Fruit fly (Drosophila melanogaster) ovary, adult (tissue): ENCODE measurements around the gene CG15312.

Source experiments
- CG17801 ChIP-seq: fragments of 200-800 bp; optimal IDR thresholded peaks from 2 replicates; lab custom pipeline; 2019; ENCODE audit warnings: missing biosample characterization, mild to moderate bottlenecking, missing genetic modification characterization, moderate library complexity; ENCODE audit not compliant: partially characterized antibody

CG15312 gene

DNA sequence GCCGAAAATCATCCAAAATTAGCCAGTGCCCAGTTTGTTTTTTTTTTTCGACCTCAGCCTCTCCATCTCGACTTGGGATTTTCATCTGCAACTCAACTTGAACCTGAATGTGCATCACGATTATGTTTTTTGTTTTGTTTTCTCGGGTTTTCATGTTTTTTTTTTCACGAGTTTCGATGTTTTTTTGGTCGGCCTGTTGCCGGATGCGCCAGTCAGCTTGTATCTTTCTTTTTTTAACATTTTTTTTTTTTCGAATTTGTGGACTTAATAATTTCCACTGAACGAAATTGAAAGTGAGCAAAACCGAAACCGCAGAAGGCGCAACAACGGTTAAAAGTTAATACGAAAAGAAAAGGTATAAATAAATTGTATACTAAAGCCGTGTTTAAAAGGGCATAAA lies 48.9 kb downstream of the CG15312 start:
- no peak for TF ChIP-seq CG17801

DNA sequence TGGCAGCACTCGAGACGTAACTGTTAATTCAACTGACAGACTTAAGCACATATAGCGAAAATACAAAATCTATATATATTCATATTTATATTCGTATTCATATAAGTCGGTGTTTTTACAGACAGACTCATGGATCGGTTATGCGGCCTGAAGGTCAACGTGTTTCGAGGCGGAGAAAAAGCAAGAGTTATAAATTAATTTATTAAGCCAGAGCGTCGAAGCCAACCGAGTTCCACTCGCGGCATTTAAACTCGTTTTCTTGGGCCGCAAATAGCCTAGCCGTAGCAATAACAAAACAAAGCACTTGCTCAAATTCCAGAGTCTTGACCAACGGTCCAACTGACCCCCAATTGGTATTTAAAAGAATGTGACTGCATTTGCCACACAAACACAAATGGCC lies 49.8 kb downstream of the CG15312 start:
- TF ChIP-seq CG17801: no peak

DNA sequence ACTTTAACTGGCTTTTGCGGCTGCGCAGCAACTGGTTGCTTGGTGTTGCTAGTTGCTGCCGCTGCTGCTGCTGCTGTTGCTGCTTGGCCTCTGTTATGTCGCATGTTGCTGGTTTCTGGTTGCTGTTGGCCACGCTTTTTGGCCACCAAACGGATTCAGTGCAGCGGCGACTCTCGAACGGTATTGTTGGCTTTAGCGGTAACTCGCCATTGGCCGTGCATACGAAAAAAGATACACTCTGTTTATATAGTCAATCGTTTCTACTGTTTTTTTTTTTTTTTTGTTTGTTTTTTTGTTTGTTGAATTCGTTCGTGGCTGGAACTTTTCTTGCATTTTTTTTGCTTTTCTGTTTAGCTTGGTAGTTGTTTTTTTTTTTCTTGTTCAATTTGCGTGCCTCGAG lies 53.9 kb downstream of the CG15312 start, which contains the start of gene Cht6:
Gene Cht6 (plus strand): TSS at position 122 of the 400 bp plus-strand sequence.
- no peak for TF ChIP-seq CG17801

DNA sequence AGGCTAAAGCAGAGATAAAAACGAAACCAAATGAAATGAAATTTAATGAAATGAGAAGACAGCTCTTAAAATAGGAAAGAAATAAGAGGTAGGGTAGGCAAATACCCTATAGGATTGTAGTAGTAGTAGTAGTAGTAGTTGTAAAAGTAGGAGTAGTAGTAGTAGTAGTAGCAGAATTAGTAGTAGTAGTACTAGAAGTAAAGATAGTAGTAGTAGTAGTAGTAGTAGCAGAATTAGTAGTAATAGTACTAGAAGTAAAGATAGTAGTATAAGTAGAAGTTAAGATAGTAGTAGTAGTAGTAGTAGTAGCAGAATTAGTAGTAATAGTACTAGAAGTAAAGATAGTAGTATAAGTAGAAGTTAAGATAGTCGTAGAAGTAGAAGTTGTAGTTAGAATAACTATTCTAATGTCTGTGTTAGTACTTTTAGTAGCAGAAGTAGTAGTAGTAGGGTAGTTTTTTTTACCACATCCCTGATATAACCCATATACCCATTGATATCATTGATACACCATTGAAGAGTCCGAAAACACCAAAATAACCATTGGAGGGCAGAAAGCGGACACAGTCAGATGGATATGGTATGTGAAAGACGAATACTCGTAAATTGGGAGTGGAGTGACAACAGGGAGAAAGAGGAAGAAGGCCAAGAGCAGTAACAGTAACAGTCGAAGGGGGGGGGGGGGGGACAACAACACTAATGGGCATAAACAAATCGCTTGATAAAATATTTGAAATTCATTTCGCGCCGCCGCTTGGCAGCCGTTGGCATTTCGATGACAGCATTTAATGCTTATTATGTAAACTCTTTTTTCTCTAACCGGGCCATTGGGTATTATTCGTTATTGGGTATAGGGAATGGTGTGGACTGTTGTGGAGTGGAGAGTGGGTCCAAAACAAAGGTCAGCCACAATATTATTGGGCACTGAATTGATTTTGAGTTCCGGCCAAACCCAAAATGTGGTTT lies 55.6 kb downstream of the CG15312 start:
- no peak for TF ChIP-seq CG17801

DNA sequence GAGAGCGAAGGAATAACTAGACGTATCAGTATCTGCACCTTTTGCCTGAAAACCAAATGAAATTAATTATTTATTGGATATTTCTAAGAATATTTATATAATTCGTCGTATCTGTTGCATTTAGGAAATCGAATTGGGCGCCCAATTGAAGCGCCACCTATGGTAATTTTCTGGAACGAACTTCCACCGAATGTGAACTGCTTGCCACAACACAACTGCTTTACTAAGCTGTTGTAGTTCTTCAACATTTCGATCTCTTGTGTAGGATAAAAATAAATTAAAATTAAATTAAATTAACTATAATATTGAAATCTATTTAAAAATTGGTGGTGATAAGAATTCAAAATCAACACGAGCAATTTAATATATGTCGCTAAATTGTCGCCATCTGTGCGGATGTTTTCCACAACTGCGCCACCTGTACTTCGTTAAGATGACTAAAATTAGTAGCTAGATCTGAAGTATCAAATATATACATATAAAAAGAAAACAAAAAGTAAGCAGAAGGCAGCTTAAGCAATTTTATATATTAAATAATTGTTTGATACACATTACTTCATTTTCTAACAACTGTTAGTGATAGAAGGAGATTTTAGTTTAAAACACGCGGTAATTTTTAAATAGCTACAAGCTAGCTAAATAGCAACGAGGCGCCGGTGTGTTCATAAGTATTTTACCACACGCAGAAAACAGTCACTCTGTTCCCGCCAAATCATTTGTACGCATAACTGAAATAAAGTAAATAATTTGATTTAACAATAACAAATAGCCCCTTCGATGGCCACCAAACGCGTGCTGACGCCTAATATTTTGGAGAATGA lies 60.7 kb downstream of the CG15312 start, which contains the start of gene Dna2:
Gene Dna2 (plus strand): TSS at position 688 of the 821 bp plus-strand sequence.
- TF ChIP-seq CG17801: no peak

DNA sequence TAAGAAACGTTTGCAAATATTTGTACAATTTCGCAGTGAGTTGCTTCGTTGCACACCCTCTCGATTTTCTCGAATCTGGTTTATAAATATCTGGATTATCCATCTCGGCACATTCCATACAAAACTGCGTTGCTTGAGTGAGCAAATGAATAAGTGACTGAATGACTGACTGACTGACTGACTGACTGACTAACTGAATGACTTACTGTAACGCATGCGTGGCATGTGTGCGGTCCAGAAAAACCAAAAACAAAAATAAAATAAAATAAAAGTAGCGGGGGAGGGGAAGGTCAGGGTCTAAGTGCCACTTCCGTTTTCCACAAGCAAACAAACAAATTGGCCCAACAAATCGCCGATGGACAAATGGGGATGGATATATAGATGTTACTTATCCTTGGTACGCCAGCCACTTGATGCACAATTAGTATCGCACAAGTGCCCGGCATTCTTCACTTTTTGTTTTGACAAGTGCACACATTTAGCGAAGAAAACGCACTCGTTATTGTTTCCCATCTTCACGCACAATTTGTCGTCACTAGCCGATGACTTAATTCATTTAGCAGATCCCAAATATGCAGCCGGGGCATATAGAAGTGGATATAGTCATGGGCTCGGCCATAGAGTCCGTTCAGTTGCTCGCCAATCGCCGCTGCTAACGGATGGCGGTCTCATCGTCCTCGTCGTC lies 62.0 kb downstream of the CG15312 start, which contains the start of gene CG33557:
Gene CG33557 (plus strand): TSS at position 635 of the 685 bp plus-strand sequence.
- TF ChIP-seq CG17801: no peak
